Worm (Caenorhabditis elegans) whole organism, young adult: Measurements from ENCODE around the gene Y39H10B.2.

Experiments used
- B0336.3 ChIP-seq: fragments of 200-800 bp; sonication (Bioruptor generic); IDR thresholded peaks from 2 replicates; pipeline ENCODE4 v1.3.6; 2022; ENCODE audit warnings: missing genetic modification characterization, missing compliant biosample characterization
- C06A6.2 ChIP-seq: fragments of 200-800 bp; sonication (Bioruptor generic); conservative IDR thresholded peaks from 2 replicates; pipeline ENCODE4 v1.3.6; 2022; ENCODE audit warnings: missing genetic modification characterization, missing compliant biosample characterization
- F22D6.2 ChIP-seq: sonication (generic microtip); optimal IDR thresholded peaks from 2 replicates; lab custom pipeline; 2016; ENCODE audit warnings: mild to moderate bottlenecking, missing genetic modification characterization, missing compliant biosample characterization
- F23B12.7 ChIP-seq: sonication (generic microtip); optimal IDR thresholded peaks from 2 replicates; lab custom pipeline; 2017; ENCODE audit warnings: missing genetic modification characterization, mild to moderate bottlenecking, missing compliant biosample characterization, antibody characterized with exemption, moderate library complexity; ENCODE audit not compliant: insufficient read depth
- F39B2.1 ChIP-seq: fragments of 200-800 bp; sonication (Bioruptor generic); IDR thresholded peaks from 2 replicates; pipeline ENCODE4 v1.3.6; 2022; ENCODE audit warnings: missing genetic modification reagents, missing genetic modification characterization, missing compliant biosample characterization
- F52B5.7 ChIP-seq: sonication (generic microtip); optimal IDR thresholded peaks from 2 replicates; lab custom pipeline; 2016; ENCODE audit warnings: mild to moderate bottlenecking, missing genetic modification characterization, missing compliant biosample characterization
- K11D2.4 ChIP-seq: fragments of 200-800 bp; sonication (Bioruptor generic); IDR thresholded peaks from 2 replicates; pipeline ENCODE4 v1.3.6; 2022; ENCODE audit warnings: missing genetic modification reagents, missing genetic modification characterization, missing compliant biosample characterization
- T07F8.4 ChIP-seq: sonication (generic microtip); optimal IDR thresholded peaks from 2 replicates; lab custom pipeline; 2016; ENCODE audit warnings: mild to moderate bottlenecking, missing genetic modification characterization, moderate library complexity, missing compliant biosample characterization
- Y53G8AR.9 ChIP-seq: fragments of 200-800 bp; sonication (Bioruptor generic); conservative IDR thresholded peaks from 2 replicates; pipeline ENCODE4 v1.3.6; 2022; ENCODE audit warnings: missing genetic modification reagents, missing genetic modification characterization, missing compliant biosample characterization
- Y56A3A.18 ChIP-seq: fragments of 200-800 bp; sonication (Bioruptor generic); IDR thresholded peaks from 2 replicates; pipeline ENCODE4 v1.3.6; 2022; ENCODE audit warnings: missing genetic modification reagents, missing genetic modification characterization, missing compliant biosample characterization
- ZK185.1 ChIP-seq: sonication (generic microtip); optimal IDR thresholded peaks from 2 replicates; lab custom pipeline; 2016; ENCODE audit warnings: mild to moderate bottlenecking, missing genetic modification characterization, missing compliant biosample characterization; ENCODE audit not compliant: poor library complexity, severe bottlenecking
- atf-7 ChIP-seq: sonication (generic microtip); optimal IDR thresholded peaks from 2 replicates; lab custom pipeline; 2017; ENCODE audit warnings: mild to moderate bottlenecking, missing genetic modification characterization, missing compliant biosample characterization
- attf-5 ChIP-seq: fragments of 200-800 bp; sonication (Bioruptor generic); optimal IDR thresholded peaks from 2 replicates; lab custom pipeline; 2018; ENCODE audit warnings: mild to moderate bottlenecking, missing genetic modification characterization, missing compliant biosample characterization
- attf-6 ChIP-seq: fragments of 200-800 bp; sonication (Bioruptor generic); IDR thresholded peaks from 2 replicates; pipeline ENCODE4 v1.3.6; 2022; ENCODE audit warnings: missing genetic modification reagents, missing genetic modification characterization, missing compliant biosample characterization
- bed-1 ChIP-seq: fragments of 200-800 bp; sonication (Bioruptor generic); IDR thresholded peaks from 2 replicates; pipeline ENCODE4 v1.3.6; 2022; ENCODE audit warnings: missing genetic modification reagents, missing genetic modification characterization, missing compliant biosample characterization
- cebp-1 ChIP-seq, 2 experiments: fragments of 200-800 bp in 1 of 2; sonication (Bioruptor generic) in 1 of 2; sonication (generic microtip) in 1 of 2; IDR thresholded peaks in 1 of 2; optimal IDR thresholded peaks in 1 of 2; 2 replicates each; pipeline versions ENCODE4 v1.3.6 to Lab custom; 2017 to 2022; ENCODE audit warnings: missing compliant biosample characterization in 2 of 2, missing genetic modification characterization in 2 of 2, mild to moderate bottlenecking in 1 of 2, missing genetic modification reagents in 1 of 2, moderate library complexity in 1 of 2
- cebp-2 ChIP-seq: fragments of 200-800 bp; sonication (Bioruptor generic); IDR thresholded peaks from 2 replicates; pipeline ENCODE4 v1.3.6; 2022; ENCODE audit warnings: missing genetic modification characterization, missing compliant biosample characterization
- ceh-27 ChIP-seq: fragments of 200-800 bp; sonication (Bioruptor generic); optimal IDR thresholded peaks from 2 replicates; lab custom pipeline; 2018; ENCODE audit warnings: mild to moderate bottlenecking, missing genetic modification characterization, moderate library complexity, missing compliant biosample characterization
- ceh-79 ChIP-seq: sonication (generic microtip); optimal IDR thresholded peaks from 2 replicates; lab custom pipeline; 2017; ENCODE audit warnings: mild to moderate bottlenecking, missing genetic modification characterization, missing compliant biosample characterization
- ceh-91 ChIP-seq: fragments of 200-800 bp; sonication (Bioruptor generic); IDR thresholded peaks from 2 replicates; pipeline ENCODE4 v1.3.6; 2022; ENCODE audit warnings: missing genetic modification reagents, missing genetic modification characterization, missing compliant biosample characterization
- chd-7 ChIP-seq: sonication (generic microtip); optimal IDR thresholded peaks from 2 replicates; lab custom pipeline; 2016; ENCODE audit warnings: mild to moderate bottlenecking, missing genetic modification characterization, moderate library complexity, missing compliant biosample characterization
- dox-1 ChIP-seq: fragments of 200-800 bp; sonication (Bioruptor generic); IDR thresholded peaks from 2 replicates; pipeline ENCODE4 v1.3.6; 2022; ENCODE audit warnings: missing genetic modification reagents, missing genetic modification characterization, missing compliant biosample characterization
- egl-18 ChIP-seq: fragments of 200-800 bp; sonication (Bioruptor generic); IDR thresholded peaks from 2 replicates; pipeline ENCODE4 v1.3.6; 2022; ENCODE audit warnings: missing genetic modification reagents, missing genetic modification characterization, missing compliant biosample characterization
- egl-44 ChIP-seq: fragments of 200-800 bp; sonication (Bioruptor generic); IDR thresholded peaks from 2 replicates; pipeline ENCODE4 v1.3.6; 2022; ENCODE audit warnings: missing genetic modification reagents, missing genetic modification characterization, missing compliant biosample characterization
- ekl-4 ChIP-seq: fragments of 200-800 bp; sonication (Bioruptor generic); IDR thresholded peaks from 2 replicates; pipeline ENCODE4 v1.3.6; 2022; ENCODE audit warnings: missing genetic modification reagents, missing genetic modification characterization, missing compliant biosample characterization
- let-607 ChIP-seq, 2 experiments: fragments of 200-800 bp in 1 of 2; sonication (Bioruptor generic) in 1 of 2; sonication (generic microtip) in 1 of 2; optimal IDR thresholded peaks; 2 replicates each; lab custom pipeline; 2016 to 2018; ENCODE audit warnings: mild to moderate bottlenecking in 2 of 2, missing compliant biosample characterization in 2 of 2, missing genetic modification characterization in 2 of 2, moderate library complexity in 2 of 2, missing genotype in 1 of 2
- lsl-1 ChIP-seq: fragments of 200-800 bp; sonication (Bioruptor generic); optimal IDR thresholded peaks from 2 replicates; lab custom pipeline; 2018; ENCODE audit warnings: mild to moderate bottlenecking, missing genetic modification characterization, moderate library complexity, missing compliant biosample characterization
- madf-10 ChIP-seq: sonication (generic microtip); optimal IDR thresholded peaks from 2 replicates; lab custom pipeline; 2016; ENCODE audit warnings: mild to moderate bottlenecking, missing genetic modification characterization, missing compliant biosample characterization
- madf-3 ChIP-seq: fragments of 200-800 bp; sonication (Bioruptor generic); IDR thresholded peaks from 2 replicates; pipeline ENCODE4 v1.3.6; 2022; ENCODE audit warnings: missing genetic modification reagents, missing genetic modification characterization, missing compliant biosample characterization
- mcd-1 ChIP-seq: fragments of 200-800 bp; sonication (Bioruptor generic); IDR thresholded peaks from 2 replicates; pipeline ENCODE4 v1.3.6; 2022; ENCODE audit warnings: missing genetic modification reagents, missing genetic modification characterization, missing compliant biosample characterization
- nfyb-1 ChIP-seq: fragments of 200-800 bp; sonication (Bioruptor generic); IDR thresholded peaks from 2 replicates; pipeline ENCODE4 v1.3.6; 2022; ENCODE audit warnings: missing genetic modification reagents, missing genetic modification characterization, missing compliant biosample characterization
- nhr-27 ChIP-seq: fragments of 200-800 bp; sonication (Bioruptor generic); optimal IDR thresholded peaks from 2 replicates; lab custom pipeline; 2018; ENCODE audit warnings: mild to moderate bottlenecking, missing genetic modification characterization, moderate library complexity, missing compliant biosample characterization
- nhr-80 ChIP-seq: sonication (generic microtip); optimal IDR thresholded peaks from 2 replicates; lab custom pipeline; 2016; ENCODE audit warnings: missing genetic modification characterization, missing compliant biosample characterization
- nhr-90 ChIP-seq: sonication (generic microtip); optimal IDR thresholded peaks from 2 replicates; lab custom pipeline; 2016; ENCODE audit warnings: missing genotype, mild to moderate bottlenecking, missing genetic modification characterization, missing compliant biosample characterization
- pha-4 ChIP-seq: fragments of 150-350 bp; sonication (generic microtip); optimal IDR thresholded peaks from 2 replicates; lab custom pipeline; 2014; ENCODE audit warnings: missing biosample characterization, missing genetic modification reagents, missing genetic modification characterization
- rec-8 ChIP-seq, 2 experiments: sonication (generic microtip); optimal IDR thresholded peaks; 2 replicates each; lab custom pipeline; 2016; ENCODE audit warnings: mild to moderate bottlenecking in 2 of 2, missing genetic modification characterization in 2 of 2, missing genetic modification reagents in 2 of 2, missing genotype in 2 of 2, missing biosample characterization in 1 of 2, missing compliant biosample characterization in 1 of 2, moderate library complexity in 1 of 2
- repo-1 ChIP-seq: sonication (generic microtip); optimal IDR thresholded peaks from 2 replicates; lab custom pipeline; 2017; ENCODE audit warnings: mild to moderate bottlenecking, missing genetic modification characterization, missing compliant biosample characterization
- snpc-1.1 ChIP-seq: sonication (generic microtip); optimal IDR thresholded peaks from 2 replicates; lab custom pipeline; 2017; ENCODE audit warnings: missing genetic modification characterization, mild to moderate bottlenecking, missing compliant biosample characterization, antibody characterized with exemption, moderate library complexity, missing genotype, missing genetic modification reagents; ENCODE audit not compliant: insufficient read depth
- snpc-4 ChIP-seq, 5 experiments: fragments of 150-350 bp in 1 of 5; sonication (generic microtip) in 4 of 5; optimal IDR thresholded peaks; 2 replicates each; lab custom pipeline; 2014 to 2018; ENCODE audit warnings: missing genetic modification characterization in 5 of 5, missing biosample characterization in 3 of 5, antibody characterized with exemption in 2 of 5, mild to moderate bottlenecking in 2 of 5, missing compliant biosample characterization in 2 of 5, missing genotype in 2 of 5, moderate library complexity in 2 of 5, missing genetic modification reagents in 1 of 5
- tbp1 ChIP-seq: fragments of 200-800 bp; sonication (Bioruptor generic); optimal IDR thresholded peaks from 2 replicates; lab custom pipeline; 2018; ENCODE audit warnings: mild to moderate bottlenecking, missing genetic modification characterization, missing compliant biosample characterization
- tlf-1 ChIP-seq: fragments of 200-800 bp; sonication (Bioruptor generic); optimal IDR thresholded peaks from 2 replicates; lab custom pipeline; 2018; ENCODE audit warnings: mild to moderate bottlenecking, missing genetic modification characterization, missing compliant biosample characterization
- zfh-2 ChIP-seq: fragments of 200-800 bp; sonication (Bioruptor generic); conservative IDR thresholded peaks from 2 replicates; pipeline ENCODE4 v1.3.6; 2022; ENCODE audit warnings: missing genetic modification reagents, missing genetic modification characterization, missing compliant biosample characterization
- zim-3 ChIP-seq: sonication (generic microtip); optimal IDR thresholded peaks from 2 replicates; lab custom pipeline; 2017; ENCODE audit warnings: mild to moderate bottlenecking, missing genetic modification characterization, moderate library complexity, missing compliant biosample characterization

The Y39H10B.2 gene

ce11 chrV:3633041-3633440 is 35.5 kb upstream of the Y39H10B.2 start, which contains the start of gene F59B1.2:
TSS of gene F59B1.2 (plus strand) at chrV:3633341.
- no peak for TF ChIP-seq snpc-4 (GFP tag; optimal IDR thresholded peaks at IDR 0.05; lab: Kevin White, UChicago)
- TF ChIP-seq snpc-4 (tag; optimal IDR thresholded peaks at IDR 0.05; lab: Kevin White, UChicago) = peak in 1 of 4 experiments; percentile 6
- no peak for TF ChIP-seq F52B5.7

- TF ChIP-seq let-607 (tag; optimal IDR thresholded peaks at IDR 0.05; lab: Kevin White, UChicago) (peak in 1 of 2 experiments; percentile 36), zim-3 (tag; lab: Kevin White, UChicago) (peak; percentile 17), T07F8.4 (tag; lab: Kevin White, UChicago) (no peak), K11D2.4 (GFP tag; lab: Robert Waterston, UW) (no peak), egl-44 (peak; percentile 57; the same call in 1 of the 2 replicates), dox-1 (peak; percentile 44; the same call in 1 of the 2 replicates), ceh-79 (tag; lab: Kevin White, UChicago) (no peak), F22D6.2 (tag; lab: Kevin White, UChicago) (no peak), pha-4 (tag; lab: Kevin White, UChicago) (no peak), lsl-1 (no peak), chd-7 (tag; lab: Kevin White, UChicago) (peak; percentile 64), C06A6.2 (no peak), F39B2.1 (GFP tag; lab: Robert Waterston, UW) (0 out of 2 replicates have a peak, but pooled peaks have one; percentile 62), ceh-27 (no peak), repo-1 (tag; lab: Kevin White, UChicago) (peak; percentile 75), nhr-27 (no peak), cebp-2 (GFP tag; lab: Robert Waterston, UW) (0 out of 2 replicates have a peak, but pooled peaks have one; percentile 56), attf-6 (GFP tag; lab: Robert Waterston, UW) (no peak), zfh-2 (no peak), madf-10 (tag; lab: Kevin White, UChicago) (peak; percentile 91), nfyb-1 (GFP tag; lab: Robert Waterston, UW) (peak; percentile 84), Y56A3A.18 (GFP tag; lab: Robert Waterston, UW) (peak; percentile 34; the same call in 1 of the 2 replicates), nhr-80 (peak; percentile 75), Y53G8AR.9 (peak; percentile 88; the same call in 1 of the 2 replicates), ceh-91 (GFP tag; lab: Robert Waterston, UW) (no peak), madf-3 (no peak), atf-7 (tag; lab: Kevin White, UChicago) (peak; percentile 91), rec-8 (tag; optimal IDR thresholded peaks at IDR 0.05; lab: Kevin White, UChicago) (no peak), cebp-1 (GFP tag; IDR thresholded peaks at IDR 0.05; lab: Robert Waterston, UW) (no peak), cebp-1 (tag; optimal IDR thresholded peaks at IDR 0.05; lab: Kevin White, UChicago) (peak; percentile 54), attf-5 (GFP tag; lab: Kevin White, UChicago) (peak; percentile 48), mcd-1 (peak; percentile 22; the same call in 1 of the 2 replicates), snpc-1.1 (no peak), F23B12.7 (tag; lab: Kevin White, UChicago) (no peak), tlf-1 (GFP tag; lab: Kevin White, UChicago) (peak; percentile 62), tbp1 (peak; percentile 41), B0336.3 (GFP tag; lab: Robert Waterston, UW) (peak; percentile 92), bed-1 (GFP tag; lab: Robert Waterston, UW) (no peak), egl-18 (no peak), nhr-90 (peak; percentile 87), ZK185.1 (no peak), ekl-4 (0 out of 2 replicates have a peak, but pooled peaks have one; percentile 40)
These were observed 34.1 kb upstream of the Y39H10B.2 start for ce11 chrV:3634293-3635016.
